Worm (Caenorhabditis elegans) whole organism, dauer: ENCODE measurements around the gene bgal-1.

ENCODE experiments used
- unc-62 ChIP-seq: sonication (generic microtip); optimal IDR thresholded peaks from 2 replicates; lab custom pipeline; 2017; ENCODE audit warnings: missing biosample characterization, missing genetic modification reagents, missing genetic modification characterization

The bgal-1 gene

ce11 chrV:11239187-11239725 is 13.4 kb upstream of the bgal-1 start, which contains the start of the genes dvc-1 and ima-1:
Gene dvc-1 (minus strand): TSS chrV:11239331.
Gene ima-1 (plus strand): TSS chrV:11239675.
- TF ChIP-seq unc-62 (GFP tag; lab: Kevin White, UChicago) = no peak

ce11 chrV:11235876-11236275 is 10.1 kb upstream of the bgal-1 start:
- no peak for TF ChIP-seq unc-62 (GFP tag; lab: Kevin White, UChicago)

ce11 chrV:11234350-11234749 is 8.5 kb upstream of the bgal-1 start, which contains the start of gene T19B10.5:
Gene T19B10.5 (plus strand): TSS chrV:11234650.
- TF ChIP-seq unc-62 (GFP tag; lab: Kevin White, UChicago) = no peak

ce11 chrV:11231177-11231576 is 5.4 kb upstream of the bgal-1 start:
- no peak for TF ChIP-seq unc-62 (GFP tag; lab: Kevin White, UChicago)

ce11 chrV:11228653-11229173 is 2.9 kb upstream of the bgal-1 start, which contains the start of gene pqn-70:
Gene pqn-70 (minus strand): TSS chrV:11228703.
- TF ChIP-seq unc-62 (GFP tag; lab: Kevin White, UChicago) = no peak

DNA sequence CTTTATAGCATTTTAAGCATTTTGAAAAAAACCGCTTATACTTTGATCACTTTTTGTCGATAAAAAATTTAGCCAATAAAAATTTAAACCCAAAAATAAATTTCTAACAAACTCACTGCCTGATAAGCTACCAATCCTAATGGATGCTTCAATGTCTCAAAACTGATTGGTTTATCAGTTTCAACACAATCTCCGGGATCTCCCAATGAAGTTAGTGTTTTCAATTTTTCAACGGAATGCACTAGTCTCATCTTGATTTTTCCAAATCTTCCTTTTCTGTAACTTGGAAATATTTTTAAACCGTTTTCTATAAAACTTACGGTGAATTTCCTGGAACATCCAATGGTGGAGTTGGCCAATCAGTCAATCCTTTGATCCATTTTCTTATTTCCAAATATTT is 2.1 kb downstream of the bgal-1 start:
- TF ChIP-seq unc-62 (GFP tag; lab: Kevin White, UChicago) = no peak

ce11 chrV:11220936-11221335 is 4.9 kb downstream of the bgal-1 start, which contains the start of gene T19B10.2:
Gene T19B10.2 (plus strand): TSS chrV:11221302.
- no peak for TF ChIP-seq unc-62 (GFP tag; lab: Kevin White, UChicago)

DNA sequence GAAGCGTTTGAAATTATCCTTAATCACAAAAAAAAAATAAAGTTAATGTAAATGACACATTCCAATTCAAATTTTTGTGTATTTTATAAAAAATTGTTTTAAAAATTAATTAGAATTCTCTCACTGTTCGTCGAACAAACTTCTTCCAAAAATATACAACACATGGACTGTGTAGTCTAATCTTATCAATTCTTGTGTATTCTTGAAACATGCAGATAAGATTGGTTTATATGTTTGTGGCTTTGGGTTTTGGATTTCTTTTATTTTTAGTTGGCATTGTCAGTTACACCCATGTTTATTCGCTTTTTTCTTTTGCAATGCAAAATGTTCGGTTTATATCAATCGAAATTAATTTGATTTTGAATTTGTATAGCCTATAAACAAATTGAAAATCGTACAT is 5.4 kb downstream of the bgal-1 start:
- no peak for TF ChIP-seq unc-62 (GFP tag; lab: Kevin White, UChicago)

DNA sequence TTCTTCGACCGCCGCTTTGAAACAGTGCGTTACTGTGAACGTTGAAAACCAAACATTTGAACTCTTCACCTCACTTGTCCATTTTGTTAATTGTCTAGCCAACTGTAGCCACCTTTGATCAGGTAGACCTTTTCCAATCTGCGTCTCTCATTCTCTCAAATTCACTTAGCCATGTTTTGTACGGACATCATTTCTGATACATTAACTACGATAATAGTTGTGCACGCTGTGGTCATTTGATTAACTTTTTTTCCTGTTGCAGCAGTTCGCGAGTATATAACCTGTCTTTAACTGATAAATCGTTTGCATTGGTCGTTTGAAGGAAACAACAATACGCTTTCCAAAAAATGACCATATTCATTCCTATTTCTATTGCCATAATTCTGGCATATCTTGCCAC is 8.4 kb downstream of the bgal-1 start, which contains the start of gene cyp-29A2:
Gene cyp-29A2, plus strand, starts transcription at position 190 of the 400 bp plus-strand sequence.
- no peak for TF ChIP-seq unc-62 (GFP tag; lab: Kevin White, UChicago)

DNA sequence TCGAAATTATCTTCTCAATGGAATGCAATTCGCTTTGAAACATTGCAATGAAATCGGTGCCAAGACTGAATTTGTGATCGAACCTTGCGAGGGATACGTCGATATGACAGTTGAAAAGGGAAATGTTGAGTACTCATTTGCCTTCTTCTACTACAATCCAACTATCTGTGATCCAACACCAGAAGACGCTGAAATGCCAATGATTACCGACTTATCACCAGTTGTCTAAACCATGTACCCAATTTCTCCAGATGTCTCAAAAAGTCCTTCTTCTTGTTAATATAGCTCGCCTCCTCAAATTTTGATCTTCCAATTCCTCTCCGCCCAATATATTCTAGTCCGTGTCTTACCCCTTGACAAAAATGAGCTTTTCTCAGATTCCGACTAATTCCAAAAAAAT is 9.7 kb downstream of the bgal-1 start:
- TF ChIP-seq unc-62 (GFP tag; lab: Kevin White, UChicago) = no peak

DNA sequence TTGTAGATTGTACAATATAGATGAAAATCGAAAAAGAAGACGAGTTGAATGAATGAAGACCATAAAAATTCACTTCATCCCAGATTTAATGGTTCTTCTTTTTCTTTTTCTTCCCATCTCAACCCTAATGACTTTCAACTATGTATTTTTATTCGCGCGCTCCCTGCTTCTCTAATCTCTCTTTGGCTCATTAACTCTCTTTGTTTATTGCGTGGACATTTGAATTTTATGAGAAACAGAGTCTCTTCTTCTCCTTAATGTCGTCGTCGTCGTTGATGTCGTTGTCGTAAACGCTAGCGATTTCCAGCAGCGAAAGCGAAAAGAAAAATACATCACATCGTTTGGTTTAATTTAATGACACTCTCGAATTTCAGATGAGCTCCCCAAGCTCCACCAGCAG is 11.2 kb downstream of the bgal-1 start:
- TF ChIP-seq unc-62 (GFP tag; lab: Kevin White, UChicago) = no peak

DNA sequence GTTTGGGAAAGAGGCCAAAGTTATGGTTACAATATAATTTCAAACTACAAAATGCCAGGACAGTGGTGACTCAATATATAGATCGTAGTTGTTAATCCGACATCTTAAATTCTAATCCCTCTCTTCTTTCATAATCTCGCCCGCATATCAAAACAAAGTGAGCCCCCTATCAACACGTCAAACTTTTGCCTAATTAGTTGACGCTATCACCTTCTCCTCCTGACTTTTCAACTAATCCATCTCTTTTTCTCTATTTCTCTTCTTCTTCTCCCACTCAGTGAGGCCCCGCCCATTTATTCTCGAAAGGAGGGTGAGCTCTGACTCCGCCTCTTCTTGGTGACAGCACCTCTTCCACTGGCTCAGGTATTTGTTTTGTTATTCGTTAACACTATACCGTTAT is 14.5 kb downstream of the bgal-1 start:
- TF ChIP-seq unc-62 (GFP tag; lab: Kevin White, UChicago) = no peak

- no peak for TF ChIP-seq unc-62 (GFP tag; lab: Kevin White, UChicago)
These were observed 16.2 kb downstream of the bgal-1 start for ce11 chrV:11209452-11210188.

DNA sequence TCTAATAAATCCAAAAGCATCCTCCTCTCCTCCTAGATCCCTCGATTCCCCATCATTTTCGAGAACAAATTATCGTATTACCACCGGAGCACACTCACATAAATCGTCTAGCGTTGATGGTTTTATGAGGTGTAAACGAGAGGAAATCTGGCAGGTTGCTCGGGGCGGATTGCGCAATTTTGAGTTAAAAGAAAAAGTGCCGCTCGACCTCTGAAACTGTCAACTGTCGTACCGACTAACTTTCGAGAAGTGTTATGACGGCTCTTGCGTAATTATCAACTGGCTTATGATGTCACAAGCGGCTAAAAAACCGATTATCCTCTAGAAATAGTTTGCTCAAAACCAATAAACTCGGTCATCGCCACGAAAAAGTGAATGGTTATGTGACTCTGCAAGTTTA is 19.4 kb downstream of the bgal-1 start:
- TF ChIP-seq unc-62 (GFP tag; lab: Kevin White, UChicago) = no peak

DNA sequence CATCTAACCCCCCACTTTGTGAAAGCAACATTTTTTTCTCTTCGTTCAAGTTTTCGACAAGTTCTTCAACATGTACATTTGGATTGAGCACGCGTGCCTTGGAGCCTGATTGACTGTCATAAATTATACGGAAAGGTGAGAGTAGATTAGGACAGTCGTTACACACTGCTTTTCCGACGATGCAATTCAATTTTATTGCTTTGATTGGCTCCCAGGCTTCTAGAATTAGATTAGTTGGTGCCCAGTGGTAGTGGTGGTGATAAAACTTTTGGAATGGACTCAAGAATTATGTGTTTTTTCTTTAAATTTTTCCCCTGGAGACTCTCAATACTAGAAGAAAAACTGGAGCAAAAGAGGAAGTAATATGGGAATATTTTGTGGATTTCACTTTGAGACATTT is 21.4 kb downstream of the bgal-1 start:
- no peak for TF ChIP-seq unc-62 (GFP tag; lab: Kevin White, UChicago)

- TF ChIP-seq unc-62 (GFP tag; lab: Kevin White, UChicago) = no peak
These were observed 23.8 kb downstream of the bgal-1 start, which contains the start of gene K10D6.4 for ce11 chrV:11201826-11202565. Gene K10D6.4 (plus strand): TSS chrV:11201925.
